Worm (Caenorhabditis elegans): ENCODE results near the gene W01B6.4.

DNA sequence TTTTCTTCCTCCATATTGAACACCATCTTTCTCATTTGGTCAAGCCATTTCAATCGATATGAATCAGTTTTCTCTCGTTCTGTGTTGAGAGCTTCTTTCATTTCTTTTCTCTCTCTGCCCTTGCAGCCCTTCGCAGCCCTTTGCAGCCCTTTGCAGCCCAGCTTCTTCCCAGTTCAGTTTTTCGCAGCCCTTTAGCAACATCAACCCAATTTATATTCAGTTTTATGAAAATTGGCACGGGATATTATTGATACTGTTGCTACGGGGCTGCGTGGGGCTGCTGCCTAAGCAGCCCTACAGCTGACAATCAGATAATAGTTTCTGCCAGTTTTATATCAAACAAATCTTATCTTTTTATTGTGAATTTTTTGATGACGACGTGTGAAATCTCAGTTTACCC lies 38.3 kb upstream of the W01B6.4 start, which contains the start of gene F44D12.10:
- TF ChIP-seq unc-62 (GFP tag; optimal IDR thresholded peaks at IDR 0.05) (no peak), mab-5 (tag; optimal IDR thresholded peaks at IDR 0.05) (no peak), nhr-12 (tag; optimal IDR thresholded peaks at IDR 0.05) (no peak), nhr-28 (tag; optimal IDR thresholded peaks at IDR 0.05) (no peak), unc-120 (tag; optimal IDR thresholded peaks at IDR 0.05; ENCODE audit: poor library complexity, severe bottlenecking) (no peak)

Data from whole organism, mixed stage, embryonic.